Fruit fly (Drosophila melanogaster) whole organism: ENCODE data around the gene CrebA.

Source experiments
- psq ChIP-seq: fragments of >200 bp; optimal IDR thresholded peaks from 2 replicates; lab custom pipeline; 2017
- usp ChIP-seq: fragments of >200 bp; optimal IDR thresholded peaks from 2 replicates; lab custom pipeline; 2017; ENCODE audit warnings: missing biosample characterization, missing genetic modification characterization, mixed read lengths

DNA sequence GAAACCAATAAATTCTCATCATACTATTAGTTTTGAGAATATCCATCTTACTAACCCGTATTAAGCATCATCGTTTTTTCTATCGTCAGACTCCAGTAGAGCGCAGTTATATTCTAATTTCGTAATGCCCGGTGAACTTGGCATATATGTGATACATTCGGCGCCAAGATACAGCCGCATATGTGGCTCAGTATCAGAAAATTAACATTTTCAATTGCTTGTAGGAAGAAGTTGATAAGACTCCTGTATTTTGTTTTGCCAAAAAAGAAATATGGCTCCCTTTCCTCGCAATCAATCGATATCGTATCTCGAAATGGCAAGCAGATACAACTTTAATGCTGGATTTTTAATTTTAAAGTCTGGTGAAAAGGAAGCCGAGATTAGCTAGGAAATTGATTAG, 10.0 kb upstream of the CrebA start, which contains the start of gene CG33986:
- TF ChIP-seq usp (GFP tag; lab: Kevin White, UChicago) = no peak
- no peak for TF ChIP-seq psq (lab: Kevin White, UChicago)
